Fruit fly (Drosophila melanogaster): ENCODE measurements around the gene MtnD.
A peak's percentile ranks its signal among the peaks of the same experiment; 100 is the strongest.

MtnD gene

DNA sequence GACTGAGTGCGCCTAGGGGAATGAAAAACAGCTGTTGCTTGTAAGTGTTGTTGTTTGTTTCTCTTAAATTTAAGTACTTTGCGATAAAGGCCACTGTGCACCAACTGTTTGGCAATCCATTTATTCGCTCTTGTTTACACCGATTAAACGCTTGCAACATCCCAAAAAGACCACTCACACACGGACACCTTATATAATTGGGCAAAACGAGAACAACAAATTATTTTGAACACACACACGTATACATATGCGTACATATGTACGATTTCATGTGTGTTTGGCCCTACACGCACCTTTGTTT is 22.3 kb downstream of the MtnD start:
- TF ChIP-seq CG34367 (tag; optimal IDR thresholded peaks at IDR 0.05): no peak
- TF ChIP-seq Pif1B (GFP tag; optimal IDR thresholded peaks at IDR 0.05): no peak
- no peak for TF ChIP-seq CG9948 (tag; optimal IDR thresholded peaks at IDR 0.05)
- no peak for TF ChIP-seq CG13204 (GFP tag; optimal IDR thresholded peaks at IDR 0.05)

DNA sequence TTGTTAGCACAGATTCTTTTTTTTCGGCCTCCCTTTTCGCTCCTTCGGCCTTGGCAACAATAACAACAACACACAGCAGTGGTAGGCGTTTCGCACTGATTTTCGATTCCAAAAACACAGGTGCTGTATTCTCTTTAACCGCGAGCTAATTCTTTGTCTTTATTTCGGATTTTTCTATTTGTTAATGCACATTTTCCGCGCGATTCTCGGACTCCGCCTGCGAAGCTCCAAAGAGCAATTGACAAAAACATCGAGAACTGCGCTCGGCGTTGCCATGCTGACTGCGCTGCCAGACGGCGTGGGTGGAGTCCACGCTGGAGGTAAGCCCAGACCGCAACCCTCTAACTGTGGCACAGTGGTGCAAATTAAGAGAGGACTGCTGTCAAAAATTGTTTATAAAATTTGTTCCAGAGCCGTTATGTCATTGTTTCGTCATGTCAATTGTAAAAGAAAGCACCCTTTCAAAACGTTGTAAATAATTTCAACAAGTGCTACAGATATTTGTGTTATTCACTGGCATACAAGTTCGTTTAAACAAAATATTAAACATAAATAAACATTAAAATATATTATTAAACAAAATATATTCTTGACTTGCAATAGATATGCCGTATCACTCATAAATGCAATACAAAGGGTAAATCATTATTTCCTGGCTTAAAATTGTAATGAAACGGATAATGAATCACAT is 22.8 kb downstream of the MtnD start, which contains the start of the genes DPCoAC and CG5180:
Gene DPCoAC, minus strand, starts transcription at position 253 of the 691 bp plus-strand sequence.
Gene CG5180, plus strand, starts transcription at position 516 of the 691 bp plus-strand sequence.
- no peak for TF ChIP-seq CG9948 (tag; optimal IDR thresholded peaks at IDR 0.05)
- TF ChIP-seq rn (GFP tag; IDR thresholded peaks at IDR 0.05): peak; percentile 33; the same call in 1 of the 2 replicates
- peak; percentile 18 for TF ChIP-seq EcR (GFP tag; optimal IDR thresholded peaks at IDR 0.05)
- peak; percentile 84 for TF ChIP-seq CG4496 (GFP tag; IDR thresholded peaks at IDR 0.05)
- peak; percentile 47; the same call in 1 of the 2 replicates for TF ChIP-seq CG12605 (GFP tag; IDR thresholded peaks at IDR 0.05)
- no peak for TF ChIP-seq CG13204 (GFP tag; optimal IDR thresholded peaks at IDR 0.05)
- peak; percentile 52 for TF ChIP-seq CG15710 (tag; optimal IDR thresholded peaks at IDR 0.05)
- no peak for TF ChIP-seq D1 (tag; optimal IDR thresholded peaks at IDR 0.05)
- TF ChIP-seq CG32121 (GFP tag; IDR thresholded peaks at IDR 0.05): peak; percentile 67
- TF ChIP-seq fd96Ca (GFP tag; IDR thresholded peaks at IDR 0.05): peak; percentile 71
- TF ChIP-seq Snoo (tag; optimal IDR thresholded peaks at IDR 0.05): peak; percentile 53
- peak; percentile 31 for TF ChIP-seq Pif1B (GFP tag; optimal IDR thresholded peaks at IDR 0.05)
- TF ChIP-seq Pif1A (GFP tag; optimal IDR thresholded peaks at IDR 0.05): no peak
- peak; percentile 41 for TF ChIP-seq Ets98B (GFP tag; IDR thresholded peaks at IDR 0.05)
- peak; percentile 10 for TF ChIP-seq CG34367 (tag; optimal IDR thresholded peaks at IDR 0.05)
- TF ChIP-seq CG10348 (GFP tag; IDR thresholded peaks at IDR 0.05): no peak
- TF ChIP-seq CG8159 (tag; optimal IDR thresholded peaks at IDR 0.05): peak; percentile 47
- TF ChIP-seq CG17806 (tag; optimal IDR thresholded peaks at IDR 0.05): peak; percentile 19
- TF ChIP-seq gl (tag; optimal IDR thresholded peaks at IDR 0.05): peak; percentile 14
- TF ChIP-seq CG8301 (tag; optimal IDR thresholded peaks at IDR 0.05): peak; percentile 48
- peak; percentile 63 for TF ChIP-seq CG14655 (GFP tag; optimal IDR thresholded peaks at IDR 0.05)

DNA sequence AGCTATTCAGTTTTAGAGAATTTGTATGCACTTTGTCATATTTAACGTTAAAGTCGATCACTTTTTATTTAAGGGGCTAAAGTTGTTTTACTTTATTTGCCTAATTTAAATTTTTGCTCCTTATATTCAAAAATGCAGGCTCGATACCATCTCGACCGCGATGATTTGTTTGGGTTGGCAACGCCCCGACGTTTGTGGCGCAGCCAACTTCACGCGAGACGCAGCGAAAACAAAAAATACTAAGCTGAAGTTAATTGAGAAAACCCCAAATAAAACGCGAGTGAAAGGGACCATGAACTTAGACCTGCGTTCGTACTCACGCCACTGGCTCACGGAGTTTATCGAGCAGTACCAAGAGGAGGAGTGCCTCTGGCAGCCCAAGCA is 23.3 kb downstream of the MtnD start:
- TF ChIP-seq Pif1B (GFP tag; optimal IDR thresholded peaks at IDR 0.05): no peak
- no peak for TF ChIP-seq CG17806 (tag; optimal IDR thresholded peaks at IDR 0.05)
- TF ChIP-seq gl (tag; optimal IDR thresholded peaks at IDR 0.05): no peak
- no peak for TF ChIP-seq EcR (GFP tag; optimal IDR thresholded peaks at IDR 0.05)

DNA sequence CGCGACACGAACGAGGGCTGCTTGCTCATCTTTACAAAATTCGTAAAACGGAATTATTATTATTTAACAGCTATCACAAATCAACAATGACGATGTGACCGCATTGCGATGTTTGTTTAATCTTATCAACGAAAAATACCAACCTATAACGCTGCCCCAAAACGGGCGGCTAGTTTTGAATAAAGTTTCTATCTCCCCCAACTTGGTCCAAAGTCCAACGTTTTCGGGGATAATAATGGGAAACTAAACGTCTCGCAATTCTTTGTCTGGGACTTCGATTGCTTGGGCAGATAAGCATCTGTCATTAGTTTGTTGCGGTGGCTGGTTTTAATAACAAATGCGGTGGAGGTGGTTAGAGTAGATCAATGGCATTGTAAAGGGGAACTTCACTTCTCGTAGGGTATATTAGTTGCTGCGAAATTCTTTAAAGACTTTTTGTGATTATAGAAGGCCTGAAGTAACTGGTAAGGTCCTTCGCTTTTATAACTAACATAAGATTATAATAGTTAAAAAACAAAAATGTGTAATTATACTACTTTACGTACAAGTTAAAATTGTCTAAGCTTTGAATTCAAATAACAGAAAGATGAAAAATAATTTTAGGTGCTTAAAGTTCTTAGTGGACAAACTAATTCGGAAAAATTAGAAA is 25.4 kb downstream of the MtnD start, which contains the start of gene CG15922:
Gene CG15922, minus strand, starts transcription at position 262 of the 649 bp plus-strand sequence.
- TF ChIP-seq CG10348 (GFP tag; IDR thresholded peaks at IDR 0.05) (no peak), CG34367 (tag; optimal IDR thresholded peaks at IDR 0.05) (no peak), CG32121 (GFP tag; IDR thresholded peaks at IDR 0.05) (peak; percentile 19; the same call in 1 of the 2 replicates), gl (tag; optimal IDR thresholded peaks at IDR 0.05) (peak; percentile 46), CG8159 (tag; optimal IDR thresholded peaks at IDR 0.05) (peak; percentile 3), CG8301 (tag; optimal IDR thresholded peaks at IDR 0.05) (peak; percentile 3), rn (GFP tag; IDR thresholded peaks at IDR 0.05) (no peak), Pif1B (GFP tag; optimal IDR thresholded peaks at IDR 0.05) (peak; percentile 6), Pif1A (GFP tag; optimal IDR thresholded peaks at IDR 0.05) (no peak), EcR (GFP tag; optimal IDR thresholded peaks at IDR 0.05) (no peak), D1 (tag; optimal IDR thresholded peaks at IDR 0.05) (no peak), CG9948 (tag; optimal IDR thresholded peaks at IDR 0.05) (no peak), CG17806 (tag; optimal IDR thresholded peaks at IDR 0.05) (peak; percentile 1), CG4496 (GFP tag; IDR thresholded peaks at IDR 0.05) (no peak), Snoo (tag; optimal IDR thresholded peaks at IDR 0.05) (peak; percentile 7), Ets98B (GFP tag; IDR thresholded peaks at IDR 0.05) (no peak), CG14655 (GFP tag; optimal IDR thresholded peaks at IDR 0.05) (peak; percentile 46), CG15710 (tag; optimal IDR thresholded peaks at IDR 0.05) (no peak), fd96Ca (GFP tag; IDR thresholded peaks at IDR 0.05) (peak; percentile 52; the same call in 2 of the 3 replicates), CG12605 (GFP tag; IDR thresholded peaks at IDR 0.05) (no peak), CG13204 (GFP tag; optimal IDR thresholded peaks at IDR 0.05) (no peak)

DNA sequence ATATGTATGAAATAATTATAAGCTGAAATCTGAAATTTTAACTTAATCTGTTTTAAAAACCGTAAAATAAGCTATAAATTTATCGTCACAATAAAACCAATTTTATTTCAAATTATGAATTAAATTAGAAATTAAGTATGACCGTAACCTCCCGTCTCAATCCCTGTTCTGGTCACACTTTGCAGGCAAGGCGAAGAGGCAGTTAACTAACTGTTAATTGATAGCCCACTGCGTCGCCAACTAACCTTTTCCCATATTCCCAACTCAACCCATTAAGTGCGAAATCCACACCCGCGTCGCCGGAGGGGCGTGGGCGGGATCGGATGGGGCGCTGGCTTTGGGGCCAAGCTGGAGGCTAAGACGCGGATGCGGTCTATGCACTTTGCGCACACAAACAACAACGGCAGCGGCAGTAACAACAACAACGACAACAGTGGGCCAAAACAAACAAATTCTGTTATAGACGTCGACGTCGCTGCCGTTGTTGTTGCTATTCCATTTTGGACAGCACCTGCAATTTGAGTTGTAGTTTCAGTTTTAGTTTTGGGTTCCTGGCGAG is 26.0 kb downstream of the MtnD start, which contains the start of gene CG5191:
Gene CG5191, plus strand, starts transcription at position 198 of the 559 bp plus-strand sequence.
- TF ChIP-seq CG14655 (GFP tag; optimal IDR thresholded peaks at IDR 0.05) (peak; percentile 11), Ets98B (GFP tag; IDR thresholded peaks at IDR 0.05) (peak; percentile 32; the same call in 1 of the 2 replicates), CG8159 (tag; optimal IDR thresholded peaks at IDR 0.05) (no peak), EcR (GFP tag; optimal IDR thresholded peaks at IDR 0.05) (peak; percentile 33)

DNA sequence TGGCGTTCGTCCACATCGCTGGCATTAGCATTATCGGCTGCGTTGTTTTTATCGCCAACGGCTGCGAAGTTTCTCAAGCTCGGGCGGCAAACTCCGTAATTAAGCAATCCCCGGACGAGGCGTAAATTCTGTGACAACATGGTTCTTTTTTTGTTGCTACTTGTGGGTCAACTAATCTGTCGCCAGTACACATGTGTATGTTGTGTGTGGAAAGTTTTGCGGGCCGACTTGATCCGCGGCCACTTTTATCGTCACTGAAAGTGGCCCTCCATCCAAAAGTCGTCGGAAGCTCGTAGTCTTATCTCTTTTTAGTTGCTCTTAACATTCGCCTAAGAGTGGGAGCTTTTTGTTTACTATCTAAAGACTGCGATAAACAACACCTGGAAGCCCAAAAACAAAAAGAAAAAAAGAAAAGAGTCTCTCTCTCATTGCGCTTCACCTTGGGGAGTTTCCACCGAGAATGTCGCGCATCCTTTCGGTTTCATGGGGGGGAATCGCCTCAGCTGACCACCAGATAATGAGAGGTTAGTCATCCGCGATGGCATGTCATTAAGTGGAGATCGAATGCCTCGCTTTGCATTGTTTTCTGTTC is 29.2 kb downstream of the MtnD start, which contains the start of gene CG10877:
Gene CG10877, minus strand, starts transcription at position 238 of the 592 bp plus-strand sequence.
- no peak for TF ChIP-seq Snoo (tag; optimal IDR thresholded peaks at IDR 0.05)
- TF ChIP-seq D1 (tag; optimal IDR thresholded peaks at IDR 0.05): no peak
- TF ChIP-seq gl (tag; optimal IDR thresholded peaks at IDR 0.05): no peak
- TF ChIP-seq CG9948 (tag; optimal IDR thresholded peaks at IDR 0.05): no peak
- TF ChIP-seq Pif1B (GFP tag; optimal IDR thresholded peaks at IDR 0.05): no peak
- TF ChIP-seq CG32121 (GFP tag; IDR thresholded peaks at IDR 0.05): no peak
- no peak for TF ChIP-seq CG14655 (GFP tag; optimal IDR thresholded peaks at IDR 0.05)
- TF ChIP-seq Pif1A (GFP tag; optimal IDR thresholded peaks at IDR 0.05): peak; percentile 33
- TF ChIP-seq CG34367 (tag; optimal IDR thresholded peaks at IDR 0.05): no peak
- no peak for TF ChIP-seq CG8301 (tag; optimal IDR thresholded peaks at IDR 0.05)
- TF ChIP-seq CG10348 (GFP tag; IDR thresholded peaks at IDR 0.05): no peak
- peak; percentile 9 for TF ChIP-seq CG8159 (tag; optimal IDR thresholded peaks at IDR 0.05)
- TF ChIP-seq rn (GFP tag; IDR thresholded peaks at IDR 0.05): no peak
- TF ChIP-seq fd96Ca (GFP tag; IDR thresholded peaks at IDR 0.05): no peak
- TF ChIP-seq EcR (GFP tag; optimal IDR thresholded peaks at IDR 0.05): peak; percentile 85
- TF ChIP-seq CG12605 (GFP tag; IDR thresholded peaks at IDR 0.05): 0 out of 2 replicates have a peak, but pooled peaks have one; percentile 26
- no peak for TF ChIP-seq Ets98B (GFP tag; IDR thresholded peaks at IDR 0.05)
- TF ChIP-seq CG13204 (GFP tag; optimal IDR thresholded peaks at IDR 0.05): peak; percentile 2
- no peak for TF ChIP-seq CG17806 (tag; optimal IDR thresholded peaks at IDR 0.05)
- TF ChIP-seq CG4496 (GFP tag; IDR thresholded peaks at IDR 0.05): 0 out of 3 replicates have a peak, but pooled peaks have one; percentile 19
- peak; percentile 19 for TF ChIP-seq CG15710 (tag; optimal IDR thresholded peaks at IDR 0.05)

Measured in whole organism, pupa.